Worm (Caenorhabditis elegans): ENCODE measurements around the gene C04F5.2.

ce11 chrV:5053335-5053734 lies 43.6 kb downstream of the C04F5.2 start, which contains the start of gene cwp-4:
- no peak for TF ChIP-seq F13C5.2 (tag; optimal IDR thresholded peaks at IDR 0.05)
- TF ChIP-seq tbx-11 (GFP tag; IDR thresholded peaks at IDR 0.05): no peak
- no peak for TF ChIP-seq ceh-36 (tag; optimal IDR thresholded peaks at IDR 0.05)
- no peak for TF ChIP-seq tbx-37 (GFP tag; conservative IDR thresholded peaks at IDR 0.05)
- no peak for TF ChIP-seq B0310.2 (tag; optimal IDR thresholded peaks at IDR 0.05)
- TF ChIP-seq flt-1 (GFP tag; IDR thresholded peaks at IDR 0.05): no peak
- TF ChIP-seq ama-1 (optimal IDR thresholded peaks at IDR 0.05): no peak
- TF ChIP-seq hnd-1 (tag; optimal IDR thresholded peaks at IDR 0.05): no peak
- TF ChIP-seq hmg-4 (GFP tag; optimal IDR thresholded peaks at IDR 0.05): no peak
- no peak for TF ChIP-seq aly-1 (tag; optimal IDR thresholded peaks at IDR 0.05)
- no peak for TF ChIP-seq ets-7 (tag; optimal IDR thresholded peaks at IDR 0.05)
- TF ChIP-seq pes-1 (GFP tag; IDR thresholded peaks at IDR 0.05): no peak

Measured in whole organism, early embryonic.